Fruit fly (Drosophila melanogaster): Measurements from ENCODE around the gene pinta.

Gene pinta

dm6 chr3R:22447874-22448254 is 23.1 kb upstream of the pinta start, which contains the start of gene CG34376 (continued):
- TF ChIP-seq Ptx1 (GFP tag; IDR thresholded peaks at IDR 0.05) (peak; percentile 36; the same call in 1 of the 2 replicates), Sry-δ (GFP tag; optimal IDR thresholded peaks at IDR 0.05) (peak; percentile 30), slbo (GFP tag; IDR thresholded peaks at IDR 0.05) (peak; percentile 66), H2.0 (GFP tag; IDR thresholded peaks at IDR 0.05) (peak; percentile 47; the same call in 1 of the 2 replicates), CG13894 (tag; optimal IDR thresholded peaks at IDR 0.05) (no peak), CG16813 (GFP tag; IDR thresholded peaks at IDR 0.05; ENCODE audit: partially characterized antibody) (0 out of 3 replicates have a peak, but pooled peaks have one; percentile 30), slou (GFP tag; optimal IDR thresholded peaks at IDR 0.05) (no peak), Pdp1 (GFP tag; optimal IDR thresholded peaks at IDR 0.05) (peak in 1 of 2 experiments; percentile 57), onecut (GFP tag; IDR thresholded peaks at IDR 0.05) (peak; percentile 50), tx (GFP tag; optimal IDR thresholded peaks at IDR 0.05) (no peak), Hr3 (GFP tag; optimal IDR thresholded peaks at IDR 0.05) (peak; percentile 33), CG8290 (GFP tag; optimal IDR thresholded peaks at IDR 0.05) (no peak), CG8290 (tag; optimal IDR thresholded peaks at IDR 0.05) (peak in 1 of 2 experiments; percentile 69), usp (GFP tag; optimal IDR thresholded peaks at IDR 0.05) (no peak), inv (GFP tag; IDR thresholded peaks at IDR 0.05; ENCODE audit: partially characterized antibody) (no peak), Bdp1 (GFP tag; optimal IDR thresholded peaks at IDR 0.05) (no peak), gce (GFP tag; IDR thresholded peaks at IDR 0.05) (0 out of 3 replicates have a peak, but pooled peaks have one; percentile 19), MTF-1 (GFP tag; optimal IDR thresholded peaks at IDR 0.05; ENCODE audit: borderline replicate concordance) (peak; percentile 32), CG17385 (GFP tag; optimal IDR thresholded peaks at IDR 0.05) (peak; percentile 13), sna (GFP tag; IDR thresholded peaks at IDR 0.05; ENCODE audit: partially characterized antibody) (peak; percentile 41; the same call in 1 of the 2 replicates), CG6689 (GFP tag; IDR thresholded peaks at IDR 0.05) (0 out of 2 replicates have a peak, but pooled peaks have one; percentile 15), tll (GFP tag; optimal IDR thresholded peaks at IDR 0.05) (no peak), rib (GFP tag; IDR thresholded peaks at IDR 0.05) (no peak), Meics (GFP tag; optimal IDR thresholded peaks at IDR 0.05) (peak; percentile 55), CG8281 (tag; optimal IDR thresholded peaks at IDR 0.05) (no peak), CG32767 (GFP tag; IDR thresholded peaks at IDR 0.05) (0 out of 2 replicates have a peak, but pooled peaks have one; percentile 25), HmgZ (tag; optimal IDR thresholded peaks at IDR 0.05) (peak; percentile 39), CG13424 (tag; optimal IDR thresholded peaks at IDR 0.05) (peak; percentile 47), CG3163 (GFP tag; optimal IDR thresholded peaks at IDR 0.05) (no peak), H15 (GFP tag; IDR thresholded peaks at IDR 0.05) (no peak), Stat92E (GFP tag; optimal IDR thresholded peaks at IDR 0.05) (no peak), CG8944 (GFP tag; optimal IDR thresholded peaks at IDR 0.05) (no peak), nerfin-2 (GFP tag; IDR thresholded peaks at IDR 0.05; ENCODE audit: partially characterized antibody) (no peak), Dad (GFP tag; optimal IDR thresholded peaks at IDR 0.05) (no peak), toy (GFP tag; IDR thresholded peaks at IDR 0.05) (no peak), CG30403 (GFP tag; optimal IDR thresholded peaks at IDR 0.05) (peak; percentile 34), cwo (GFP tag; optimal IDR thresholded peaks at IDR 0.05) (no peak), CG9817 (tag; optimal IDR thresholded peaks at IDR 0.05) (peak; percentile 11), E2f1 (GFP tag; IDR thresholded peaks at IDR 0.05) (no peak), nom (GFP tag; optimal IDR thresholded peaks at IDR 0.05) (no peak), CG6683 (GFP tag; optimal IDR thresholded peaks at IDR 0.05) (no peak), da (GFP tag; optimal IDR thresholded peaks at IDR 0.05) (no peak), CG15601 (tag; optimal IDR thresholded peaks at IDR 0.05) (peak; percentile 50), ci (GFP tag; IDR thresholded peaks at IDR 0.05) (peak; percentile 77; the same call in 1 of the 3 replicates), wor (GFP tag; IDR thresholded peaks at IDR 0.05) (no peak), CG3281 (GFP tag; optimal IDR thresholded peaks at IDR 0.05) (peak; percentile 49), tgo (GFP tag; IDR thresholded peaks at IDR 0.05) (peak; percentile 17; the same call in 2 of the 3 replicates), Sin3A (optimal IDR thresholded peaks at IDR 0.05) (peak; percentile 32), ATbp (GFP tag; optimal IDR thresholded peaks at IDR 0.05) (peak; percentile 25), Atf-2 (GFP tag; optimal IDR thresholded peaks at IDR 0.05) (no peak)
